Fruit fly (Drosophila melanogaster) whole organism, embryonic: Measurements from ENCODE around the gene CG32801.
A peak's percentile ranks its signal among the peaks of the same experiment; 100 is the strongest.

ENCODE experiments used
- Awh ChIP-seq: fragments of 200-800 bp; sonication (Bioruptor generic); IDR thresholded peaks from 2 replicates; pipeline ENCODE4, ENCODE4 v1.3.6; 2022; ENCODE audit warnings: missing biosample characterization, missing genetic modification characterization
- BEAF-32 ChIP-seq: fragments of 200-800 bp; sonication (Bioruptor generic); optimal IDR thresholded peaks from 3 replicates; lab custom pipeline; 2017; ENCODE audit warnings: missing biosample characterization, missing genetic modification characterization, mild to moderate bottlenecking, moderate library complexity, missing genetic modification reagents
- CG14667 ChIP-seq: fragments of 200-800 bp; sonication (Bioruptor generic); IDR thresholded peaks from 2 replicates; pipeline ENCODE4 v1.3.6; 2022; ENCODE audit warnings: missing biosample characterization, missing genetic modification characterization
- CG15601 ChIP-seq: fragments of 200-800 bp; sonication (Bioruptor generic); optimal IDR thresholded peaks from 3 replicates; lab custom pipeline; 2019; ENCODE audit warnings: missing biosample characterization, mild to moderate bottlenecking, missing genetic modification characterization, moderate library complexity
- CG1602 ChIP-seq: fragments of 200-800 bp; sonication (Bioruptor generic); optimal IDR thresholded peaks from 3 replicates; lab custom pipeline; 2016; ENCODE audit warnings: missing biosample characterization, missing genetic modification characterization
- CG1832 ChIP-seq: fragments of 200-800 bp; sonication (Bioruptor generic); optimal IDR thresholded peaks from 2 replicates; lab custom pipeline; 2017; ENCODE audit warnings: missing biosample characterization, mild to moderate bottlenecking, missing genetic modification characterization, inconsistent platforms
- CG2116 ChIP-seq: fragments of 200-800 bp; sonication (Bioruptor generic); optimal IDR thresholded peaks from 3 replicates; lab custom pipeline; 2018; ENCODE audit warnings: missing biosample characterization, mild to moderate bottlenecking, missing genetic modification characterization
- CG32767 ChIP-seq: fragments of 200-800 bp; sonication (Bioruptor generic); IDR thresholded peaks from 2 replicates; pipeline ENCODE4 v1.3.6; 2022; ENCODE audit warnings: missing biosample characterization, missing genetic modification characterization
- CG34422 ChIP-seq: fragments of 200-800 bp; sonication (Bioruptor generic); IDR thresholded peaks from 3 replicates; pipeline ENCODE4 v1.3.6; 2022; ENCODE audit warnings: missing biosample characterization, missing genetic modification characterization
- CG3726 ChIP-seq: fragments of 200-800 bp; sonication (Bioruptor generic); IDR thresholded peaks from 3 replicates; pipeline ENCODE4, ENCODE4 v1.3.6; 2022; ENCODE audit warnings: missing biosample characterization, missing genetic modification characterization
- CG3838 ChIP-seq: fragments of 200-800 bp; sonication (Bioruptor generic); optimal IDR thresholded peaks from 3 replicates; lab custom pipeline; 2016; ENCODE audit warnings: missing biosample characterization, missing genetic modification characterization
- CG3847 ChIP-seq: fragments of 200-800 bp; sonication (Bioruptor generic); IDR thresholded peaks from 2 replicates; pipeline ENCODE4 v1.3.6; 2022; ENCODE audit warnings: missing biosample characterization, missing genetic modification characterization
- CG4820 ChIP-seq: fragments of 200-800 bp; sonication (Bioruptor generic); optimal IDR thresholded peaks from 3 replicates; lab custom pipeline; 2016; ENCODE audit warnings: missing biosample characterization, missing genetic modification characterization
- CG5953 ChIP-seq: fragments of 200-800 bp; sonication (Bioruptor generic); IDR thresholded peaks from 2 replicates; pipeline ENCODE4 v1.3.6; 2022; ENCODE audit warnings: missing biosample characterization, missing genetic modification characterization
- CG7372 ChIP-seq: fragments of 200-800 bp; sonication (Bioruptor generic); IDR thresholded peaks from 2 replicates; pipeline ENCODE4 v1.3.6; 2022; ENCODE audit warnings: missing biosample characterization, missing genetic modification characterization
- CG7928 ChIP-seq: fragments of 200-800 bp; sonication (Bioruptor generic); optimal IDR thresholded peaks from 2 replicates; lab custom pipeline; 2017; ENCODE audit warnings: missing biosample characterization, mild to moderate bottlenecking, missing genetic modification characterization
- CG8359 ChIP-seq: fragments of 200-800 bp; sonication (Bioruptor generic); optimal IDR thresholded peaks from 2 replicates; lab custom pipeline; 2017; ENCODE audit warnings: missing biosample characterization, mild to moderate bottlenecking, missing genetic modification characterization, borderline replicate concordance
- CG8478 ChIP-seq: fragments of >200 bp; optimal IDR thresholded peaks from 2 replicates; lab custom pipeline; 2018
- CG8944 ChIP-seq: fragments of 200-800 bp; sonication (Bioruptor generic); optimal IDR thresholded peaks from 3 replicates; lab custom pipeline; 2016; ENCODE audit warnings: missing biosample characterization, missing genetic modification characterization
- CG9437 ChIP-seq: fragments of 200-800 bp; sonication (Bioruptor generic); optimal IDR thresholded peaks from 2 replicates; lab custom pipeline; 2018; ENCODE audit warnings: missing biosample characterization, mild to moderate bottlenecking, missing genetic modification characterization
- D ChIP-seq, 2 experiments: fragments of 200-800 bp in 1 of 2; fragments of >200 bp in 1 of 2; sonication (Bioruptor generic) in 1 of 2; optimal IDR thresholded peaks; 2 replicates in 1 of 2; 3 replicates in 1 of 2; lab custom pipeline; 2017; ENCODE audit warnings: mild to moderate bottlenecking in 1 of 2, missing biosample characterization in 1 of 2, missing genetic modification characterization in 1 of 2, missing genetic modification reagents in 1 of 2
- Dek ChIP-seq: fragments of 200-800 bp; sonication (Bioruptor generic); optimal IDR thresholded peaks from 3 replicates; lab custom pipeline; 2019; ENCODE audit warnings: missing biosample characterization, mild to moderate bottlenecking, missing genetic modification characterization, moderate library complexity
- HLH54F ChIP-seq: fragments of 200-800 bp; sonication (Bioruptor generic); optimal IDR thresholded peaks from 3 replicates; lab custom pipeline; 2016; ENCODE audit warnings: missing biosample characterization, missing genetic modification characterization
- Hmx ChIP-seq: fragments of 200-800 bp; sonication (Bioruptor generic); optimal IDR thresholded peaks from 2 replicates; lab custom pipeline; 2016; ENCODE audit warnings: missing biosample characterization, missing genetic modification characterization
- Lim3 ChIP-seq: fragments of 200-800 bp; sonication (Bioruptor generic); IDR thresholded peaks from 2 replicates; pipeline ENCODE4 v1.3.6; 2022; ENCODE audit warnings: missing biosample characterization, missing genetic modification characterization
- MESR4 ChIP-seq: fragments of 200-800 bp; sonication (Bioruptor generic); optimal IDR thresholded peaks from 2 replicates; lab custom pipeline; 2018; ENCODE audit warnings: missing biosample characterization, mild to moderate bottlenecking, missing genetic modification characterization, moderate library complexity
- Med ChIP-seq: fragments of 200-800 bp; sonication (Bioruptor generic); peaks from one replicate; lab custom pipeline; 2016; ENCODE audit warnings: missing biosample characterization, missing genetic modification characterization, mild to moderate bottlenecking, inconsistent platforms, moderate library complexity
- Myb ChIP-seq: fragments of 200-800 bp; sonication (Bioruptor generic); optimal IDR thresholded peaks from 2 replicates; lab custom pipeline; 2016; ENCODE audit warnings: missing biosample characterization, missing genetic modification characterization
- Nf-YA ChIP-seq: fragments of 200-800 bp; sonication (Bioruptor generic); IDR thresholded peaks from 2 replicates; pipeline ENCODE4 v1.3.6; 2022; ENCODE audit warnings: missing biosample characterization, missing genetic modification characterization
- NfI ChIP-seq: fragments of 200-800 bp; sonication (Bioruptor generic); optimal IDR thresholded peaks from 3 replicates; lab custom pipeline; 2018; ENCODE audit warnings: missing biosample characterization, mild to moderate bottlenecking, missing genetic modification characterization, moderate library complexity
- Poxn ChIP-seq: fragments of 200-800 bp; sonication (Bioruptor generic); IDR thresholded peaks from 2 replicates; pipeline ENCODE4 v1.3.6; 2022; ENCODE audit warnings: missing biosample characterization, missing genetic modification characterization
- Sry-δ ChIP-seq: fragments of 200-800 bp; sonication (Bioruptor generic); optimal IDR thresholded peaks from 2 replicates; lab custom pipeline; 2016; ENCODE audit warnings: missing biosample characterization, missing genetic modification characterization
- ab ChIP-seq: fragments of 200-800 bp; sonication (Bioruptor generic); optimal IDR thresholded peaks from 2 replicates; lab custom pipeline; 2016; ENCODE audit warnings: missing biosample characterization, missing genetic modification characterization
- ase ChIP-seq: fragments of 200-800 bp; sonication (Bioruptor generic); IDR thresholded peaks from 3 replicates; pipeline ENCODE4 v1.3.6; 2022; ENCODE audit warnings: missing biosample characterization, missing genetic modification characterization
- cg ChIP-seq: fragments of 200-800 bp; sonication (Bioruptor generic); optimal IDR thresholded peaks from 3 replicates; lab custom pipeline; 2019; ENCODE audit warnings: missing biosample characterization, mild to moderate bottlenecking, missing genetic modification characterization, moderate library complexity
- corto ChIP-seq: fragments of 200-800 bp; sonication (Bioruptor generic); optimal IDR thresholded peaks from 2 replicates; lab custom pipeline; 2016; ENCODE audit warnings: missing biosample characterization, mild to moderate bottlenecking, missing genetic modification characterization, moderate library complexity
- dm ChIP-seq: fragments of 200-800 bp; sonication (Bioruptor generic); optimal IDR thresholded peaks from 3 replicates; lab custom pipeline; 2016; ENCODE audit warnings: missing biosample characterization, missing genetic modification characterization
- dmrt11E ChIP-seq: fragments of 200-800 bp; sonication (Bioruptor generic); optimal IDR thresholded peaks from 3 replicates; lab custom pipeline; 2018; ENCODE audit warnings: missing biosample characterization, mild to moderate bottlenecking, missing genetic modification characterization, moderate library complexity
- dpn ChIP-seq, 2 experiments: fragments of 200-800 bp; sonication (Bioruptor generic); optimal IDR thresholded peaks; 3 replicates each; lab custom pipeline; 2016; ENCODE audit warnings: missing biosample characterization in 2 of 2, missing genetic modification characterization in 2 of 2
- emc ChIP-seq: fragments of 200-800 bp; sonication (Bioruptor generic); optimal IDR thresholded peaks from 2 replicates; lab custom pipeline; 2016; ENCODE audit warnings: missing biosample characterization, missing genetic modification characterization
- ems ChIP-seq: fragments of 200-800 bp; sonication (Bioruptor generic); optimal IDR thresholded peaks from 3 replicates; lab custom pipeline; 2016; ENCODE audit warnings: missing biosample characterization, missing genetic modification characterization
- ewg ChIP-seq: fragments of 200-800 bp; sonication (Bioruptor generic); optimal IDR thresholded peaks from 3 replicates; lab custom pipeline; 2017; ENCODE audit warnings: mild to moderate bottlenecking, missing biosample characterization, missing genetic modification reagents, missing genetic modification characterization
- grau ChIP-seq: fragments of 200-800 bp; optimal IDR thresholded peaks from 3 replicates; lab custom pipeline; 2019; ENCODE audit warnings: missing biosample characterization, mild to moderate bottlenecking, missing genetic modification characterization, moderate library complexity
- kni ChIP-seq: fragments of 200-800 bp; sonication (Bioruptor generic); optimal IDR thresholded peaks from 3 replicates; lab custom pipeline; 2017; ENCODE audit warnings: mild to moderate bottlenecking, missing biosample characterization, missing genetic modification reagents, missing genetic modification characterization
- lilli ChIP-seq: fragments of 200-800 bp; sonication (Bioruptor generic); optimal IDR thresholded peaks from 3 replicates; lab custom pipeline; 2016; ENCODE audit warnings: missing biosample characterization, missing genetic modification characterization
- maf-S ChIP-seq: fragments of 200-800 bp; sonication (Bioruptor generic); optimal IDR thresholded peaks from 2 replicates; lab custom pipeline; 2016; ENCODE audit warnings: missing biosample characterization, missing genetic modification characterization
- mam ChIP-seq: fragments of 200-800 bp; sonication (Bioruptor generic); optimal IDR thresholded peaks from 3 replicates; lab custom pipeline; 2016; ENCODE audit warnings: missing biosample characterization, missing genetic modification characterization
- nom ChIP-seq: fragments of 200-800 bp; sonication (Bioruptor generic); optimal IDR thresholded peaks from 2 replicates; lab custom pipeline; 2017; ENCODE audit warnings: missing biosample characterization, missing genetic modification characterization, mild to moderate bottlenecking, moderate library complexity, missing genetic modification reagents
- pzg ChIP-seq: fragments of 200-800 bp; sonication (Bioruptor generic); optimal IDR thresholded peaks from 3 replicates; lab custom pipeline; 2018; ENCODE audit warnings: missing biosample characterization, mild to moderate bottlenecking, missing genetic modification characterization, moderate library complexity
- tll ChIP-seq, 2 experiments: fragments of 200-800 bp in 1 of 2; fragments of >200 bp in 1 of 2; sonication (Bioruptor generic) in 1 of 2; optimal IDR thresholded peaks; 2 replicates each; lab custom pipeline; 2017 to 2019; ENCODE audit warnings: missing biosample characterization in 2 of 2, missing genetic modification characterization in 2 of 2, mild to moderate bottlenecking in 1 of 2, moderate library complexity in 1 of 2

The CG32801 gene

DNA sequence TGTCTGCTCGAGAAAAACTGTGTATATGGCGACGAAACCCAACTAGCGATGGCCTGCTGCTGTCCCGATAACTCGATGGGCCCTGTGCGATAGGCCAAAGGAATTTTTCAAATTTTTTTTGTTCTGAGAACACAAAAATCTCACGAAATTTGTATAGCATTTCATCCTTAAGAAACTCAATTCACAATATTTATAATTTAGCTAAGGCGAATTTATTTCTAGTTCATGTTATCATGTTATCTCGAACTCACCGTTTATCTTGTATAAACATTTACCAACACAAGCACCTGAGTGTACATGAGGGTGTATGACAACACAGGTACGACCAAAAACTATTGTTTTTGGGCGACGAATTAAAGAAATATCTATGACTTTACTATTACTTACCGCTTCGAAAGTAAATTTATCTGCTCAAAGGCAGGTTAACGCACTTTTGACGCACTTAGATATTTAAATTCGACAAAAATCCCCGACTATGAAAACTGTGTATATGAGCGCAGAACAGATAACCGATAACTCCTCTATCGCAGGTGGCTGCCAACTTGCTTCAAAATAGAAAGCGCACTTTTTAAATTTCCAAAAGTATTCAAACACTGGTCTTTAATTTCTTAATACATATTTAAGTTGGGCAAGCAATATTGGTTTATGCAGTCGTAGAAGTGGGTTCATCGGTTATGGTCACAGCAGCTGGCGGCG, 2.7 kb downstream of the CG32801 start, which contains the start of gene arm (continued):
- no peak for TF ChIP-seq CG9437 (GFP tag; lab: Kevin White, UChicago)
- no peak for TF ChIP-seq ems (GFP tag; lab: Kevin White, UChicago)
- TF ChIP-seq mam (GFP tag; lab: Kevin White, UChicago), result peak; percentile 11
- no peak for TF ChIP-seq dm
- TF ChIP-seq Nf-YA (GFP tag; lab: Robert Waterston, UW), result no peak
- TF ChIP-seq tll (GFP tag; optimal IDR thresholded peaks at IDR 0.05; lab: Kevin White, UChicago), result no peak
- 0 out of 2 replicates have a peak, but pooled peaks have one; percentile 10 for TF ChIP-seq CG3847
- no peak for TF ChIP-seq CG8944 (GFP tag; lab: Kevin White, UChicago)
- TF ChIP-seq ewg (GFP tag; lab: Kevin White, UChicago), result no peak
- no peak for TF ChIP-seq CG3838
- TF ChIP-seq lilli, result peak; percentile 11
- TF ChIP-seq Poxn, result no peak
- no peak for TF ChIP-seq dmrt11E (tag; lab: Kevin White, UChicago)
- TF ChIP-seq Myb (GFP tag; lab: Kevin White, UChicago), result no peak
- peak; percentile 29 for TF ChIP-seq pzg (GFP tag; lab: Kevin White, UChicago)
- no peak for TF ChIP-seq CG5953
- 0 out of 2 replicates have a peak, but pooled peaks have one; percentile 9 for TF ChIP-seq CG32767 (GFP tag; lab: Robert Waterston, UW)
- no peak for TF ChIP-seq emc
- no peak for TF ChIP-seq corto (GFP tag; lab: Kevin White, UChicago)
- no peak for TF ChIP-seq Awh (GFP tag; lab: Robert Waterston, UW)
- TF ChIP-seq Lim3 (GFP tag; lab: Robert Waterston, UW), result no peak
- peak; percentile 56 for TF ChIP-seq BEAF-32 (GFP tag; lab: Kevin White, UChicago)
- no peak for TF ChIP-seq Hmx (GFP tag; lab: Kevin White, UChicago)
- TF ChIP-seq CG7372 (GFP tag; lab: Robert Waterston, UW), result no peak
- TF ChIP-seq CG34422 (GFP tag; lab: Robert Waterston, UW), result no peak
- TF ChIP-seq dpn (GFP tag; optimal IDR thresholded peaks at IDR 0.05; lab: Kevin White, UChicago), result no peak
- TF ChIP-seq grau (tag; lab: Kevin White, UChicago), result no peak
- TF ChIP-seq CG2116, result peak; percentile 11
- TF ChIP-seq NfI (GFP tag; lab: Kevin White, UChicago), result no peak
- no peak for TF ChIP-seq nom
- TF ChIP-seq CG4820, result peak; percentile 26

DNA sequence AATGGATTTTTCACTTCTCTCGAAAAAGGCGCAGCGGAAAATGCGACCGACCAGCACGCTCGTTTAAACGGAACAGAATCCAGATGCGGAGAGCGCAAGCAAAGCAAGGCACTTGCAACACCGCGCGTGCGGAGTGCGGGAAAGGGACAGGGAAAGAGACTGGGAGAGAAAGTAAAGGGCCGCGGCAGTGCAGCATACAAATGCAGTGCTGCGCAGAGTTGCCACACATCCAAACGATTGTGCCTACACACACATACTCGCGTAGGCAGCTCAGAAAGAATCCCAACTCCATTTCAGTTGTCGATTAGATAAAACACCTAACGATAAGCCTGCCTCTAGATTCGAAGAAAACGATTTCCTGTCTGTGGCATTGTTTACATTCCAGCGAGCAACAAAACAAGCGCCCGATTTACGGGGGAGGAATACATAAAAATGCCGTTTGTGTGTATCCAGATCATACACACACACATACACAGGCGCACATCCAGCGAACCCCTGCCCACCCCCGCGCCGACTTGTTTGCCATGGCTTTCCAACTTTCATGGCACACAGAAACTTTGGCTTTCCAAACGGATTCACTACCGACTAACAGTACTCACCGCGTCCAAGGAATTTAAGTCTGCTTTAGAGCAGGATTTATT, 3.4 kb downstream of the CG32801 start:
- TF ChIP-seq Dek (tag; lab: Kevin White, UChicago) (no peak), CG1832 (GFP tag; lab: Kevin White, UChicago) (peak; percentile 30), ase (GFP tag; lab: Robert Waterston, UW) (no peak), HLH54F (no peak), CG14667 (GFP tag; lab: Robert Waterston, UW) (no peak), CG15601 (tag; lab: Kevin White, UChicago) (no peak), maf-S (no peak), Sry-δ (GFP tag; lab: Kevin White, UChicago) (no peak), Awh (GFP tag; lab: Robert Waterston, UW) (no peak), CG8359 (GFP tag; lab: Kevin White, UChicago) (peak; percentile 21), CG7928 (GFP tag; lab: Kevin White, UChicago) (no peak), Med (GFP tag; lab: Kevin White, UChicago) (peak; percentile 74), cg (GFP tag; lab: Kevin White, UChicago) (peak; percentile 88), D (optimal IDR thresholded peaks at IDR 0.05; lab: Kevin White, UChicago) (peak; percentile 37), D (GFP tag; optimal IDR thresholded peaks at IDR 0.05; lab: Kevin White, UChicago) (no peak), MESR4 (peak; percentile 82), CG1602 (no peak), kni (peak; percentile 97), ewg (GFP tag; lab: Kevin White, UChicago) (peak; percentile 59), CG8478 (lab: Kevin White, UChicago) (peak; percentile 80), CG3726 (GFP tag; lab: Robert Waterston, UW) (no peak), ab (GFP tag; lab: Kevin White, UChicago) (no peak)
